Worm (Caenorhabditis elegans) whole organism, L1 larva: ENCODE measurements around the gene Y11D7A.5.

ENCODE experiments used
- lsy-2 ChIP-seq, 2 experiments: fragments of 150-350 bp; optimal IDR thresholded peaks; 2 replicates each; lab custom pipeline; 2014; ENCODE audit warnings: missing biosample characterization in 2 of 2, missing genetic modification characterization in 2 of 2

The Y11D7A.5 gene

ce11 chrIV:9194524-9194923 is 50.8 kb downstream of the Y11D7A.5 start, which contains the start of gene C46C2.7:
Gene C46C2.7, plus strand, starts transcription at chrIV:9194824.
- peak in 1 of 2 experiments; percentile 19 for TF ChIP-seq lsy-2 (tag; optimal IDR thresholded peaks at IDR 0.05; lab: Kevin White, UChicago)
